Worm (Caenorhabditis elegans) whole organism, young adult: Measurements from ENCODE around the gene H03G16.7.

ENCODE experiments used
- F10E7.11 ChIP-seq: sonication (generic microtip); optimal IDR thresholded peaks from 2 replicates; lab custom pipeline; 2017; ENCODE audit warnings: mild to moderate bottlenecking, missing genetic modification characterization, moderate library complexity, missing compliant biosample characterization
- F49E8.2 ChIP-seq: sonication (generic microtip); optimal IDR thresholded peaks from 3 replicates; lab custom pipeline; 2017; ENCODE audit warnings: missing genetic modification characterization, mild to moderate bottlenecking, missing compliant biosample characterization, antibody characterized with exemption, moderate library complexity; ENCODE audit not compliant: insufficient read depth
- ets-4 ChIP-seq: fragments of 200-800 bp; sonication (Bioruptor generic); optimal IDR thresholded peaks from 2 replicates; lab custom pipeline; 2018; ENCODE audit warnings: mild to moderate bottlenecking, missing genetic modification characterization, missing compliant biosample characterization
- mel-28 ChIP-seq: sonication (generic microtip); optimal IDR thresholded peaks from 2 replicates; lab custom pipeline; 2016; ENCODE audit warnings: borderline replicate concordance, mild to moderate bottlenecking, missing genetic modification characterization, missing compliant biosample characterization
- sdz-38 ChIP-seq: sonication (generic microtip); optimal IDR thresholded peaks from 2 replicates; lab custom pipeline; 2016; ENCODE audit warnings: missing genotype, missing genetic modification characterization, missing compliant biosample characterization
- ztf-22 ChIP-seq: fragments of 200-800 bp; sonication (Bioruptor generic); optimal IDR thresholded peaks from 2 replicates; lab custom pipeline; 2018; ENCODE audit warnings: mild to moderate bottlenecking, missing genetic modification characterization, moderate library complexity, missing compliant biosample characterization

DNA sequence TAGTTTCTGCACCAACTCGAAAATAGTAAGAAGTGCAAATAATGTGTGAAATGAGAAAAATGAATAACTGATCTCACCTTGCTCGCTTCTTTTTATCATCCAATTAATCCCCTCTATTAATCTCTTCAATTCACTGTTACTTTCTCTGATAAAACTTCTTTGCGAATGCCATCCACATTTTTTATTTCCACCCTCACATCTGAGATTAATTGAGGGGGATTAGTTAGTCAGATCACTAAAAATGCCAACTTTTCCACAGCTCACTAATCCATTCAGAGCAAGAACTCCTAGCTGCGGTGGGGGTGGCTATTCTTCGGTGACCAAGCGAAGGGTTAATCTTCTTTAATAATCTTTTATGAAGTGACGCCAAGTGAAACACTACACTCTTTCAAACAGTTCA, 21.0 kb downstream of the H03G16.7 start, which contains the start of gene dsc-1:
- no peak for TF ChIP-seq sdz-38 (tag; lab: Kevin White, UChicago)
- TF ChIP-seq F49E8.2 (tag; lab: Kevin White, UChicago): no peak
- TF ChIP-seq ztf-22 (GFP tag; lab: Kevin White, UChicago): no peak
- TF ChIP-seq mel-28 (tag; lab: Kevin White, UChicago): no peak
- TF ChIP-seq F10E7.11: no peak
- TF ChIP-seq ets-4 (GFP tag; lab: Kevin White, UChicago): no peak
